Worm (Caenorhabditis elegans) whole organism, L4 larva: ENCODE measurements around the gene F37C12.14.

Experiments
- F44E2.7 ChIP-seq: fragments of 200-800 bp; sonication (Bioruptor generic); IDR thresholded peaks from 2 replicates; pipeline ENCODE4 v2.1.2; 2022; ENCODE audit warnings: missing genetic modification characterization, missing compliant biosample characterization
- Y48G9A.11 ChIP-seq: fragments of 200-800 bp; sonication (Bioruptor generic); IDR thresholded peaks from 2 replicates; pipeline ENCODE4 v1.3.6; 2022; ENCODE audit warnings: missing genetic modification reagents, missing genetic modification characterization, missing compliant biosample characterization
- ZK546.5 ChIP-seq, 2 experiments: sonication (generic microtip); optimal IDR thresholded peaks; 2 replicates each; lab custom pipeline; 2017; ENCODE audit warnings: missing biosample characterization in 2 of 2, missing genetic modification characterization in 2 of 2
- aha-1 ChIP-seq: fragments of 150-350 bp; peaks from one replicate; lab custom pipeline; 2014; ENCODE audit warnings: missing biosample characterization, missing genetic modification characterization
- arid-1 ChIP-seq: fragments of 200-800 bp; sonication (Bioruptor generic); conservative IDR thresholded peaks from 2 replicates; pipeline ENCODE4 v1.3.6; 2022; ENCODE audit warnings: missing genetic modification reagents, missing genetic modification characterization, missing compliant biosample characterization
- attf-4 ChIP-seq: sonication (generic microtip); optimal IDR thresholded peaks from 3 replicates; lab custom pipeline; 2017; ENCODE audit warnings: missing biosample characterization, missing genetic modification characterization
- ceh-20 ChIP-seq: fragments of 200-800 bp; sonication (Bioruptor generic); IDR thresholded peaks from 2 replicates; pipeline ENCODE4 v1.3.6; 2022; ENCODE audit warnings: missing genetic modification reagents, missing genetic modification characterization, missing compliant biosample characterization
- ceh-44 ChIP-seq: fragments of 200-800 bp; sonication (Bioruptor generic); IDR thresholded peaks from 2 replicates; pipeline ENCODE4 v1.3.6; 2022; ENCODE audit warnings: missing genetic modification reagents, missing genetic modification characterization, missing compliant biosample characterization
- ceh-62 ChIP-seq: sonication (generic microtip); optimal IDR thresholded peaks from 2 replicates; lab custom pipeline; 2017; ENCODE audit warnings: missing biosample characterization, missing genetic modification characterization
- cey-2 ChIP-seq: sonication (generic microtip); optimal IDR thresholded peaks from 3 replicates; lab custom pipeline; 2017; ENCODE audit warnings: missing genetic modification characterization, mild to moderate bottlenecking, missing compliant biosample characterization, antibody characterized with exemption, borderline replicate concordance; ENCODE audit not compliant: insufficient read depth
- ctbp-1 ChIP-seq: fragments of 200-800 bp; sonication (Bioruptor generic); IDR thresholded peaks from 2 replicates; pipeline ENCODE4 v1.3.6; 2022; ENCODE audit warnings: missing genetic modification reagents, missing genetic modification characterization, missing compliant biosample characterization
- daf-12 ChIP-seq: fragments of 150-350 bp; optimal IDR thresholded peaks from 2 replicates; lab custom pipeline; 2014; ENCODE audit warnings: missing biosample characterization, missing genetic modification reagents, missing genetic modification characterization
- daf-16 ChIP-seq, 3 experiments: sonication (generic microtip); optimal IDR thresholded peaks; 2 replicates each; lab custom pipeline; 2016 to 2017; ENCODE audit warnings: missing genetic modification characterization in 3 of 3, missing genetic modification reagents in 3 of 3, mild to moderate bottlenecking in 2 of 3, missing compliant biosample characterization in 2 of 3, missing biosample characterization in 1 of 3, moderate library complexity in 1 of 3
- daf-8 ChIP-seq: fragments of 200-800 bp; sonication (Bioruptor generic); IDR thresholded peaks from 2 replicates; pipeline ENCODE4 v1.3.6; 2022; ENCODE audit warnings: missing genetic modification characterization, missing compliant biosample characterization
- dpl-1 ChIP-seq: fragments of 150-350 bp; optimal IDR thresholded peaks from 2 replicates; lab custom pipeline; 2014; ENCODE audit warnings: missing biosample characterization, missing genetic modification reagents, missing genetic modification characterization
- egl-43 ChIP-seq: fragments of 200-800 bp; sonication (Bioruptor generic); IDR thresholded peaks from 2 replicates; pipeline ENCODE4 v1.3.6; 2022; ENCODE audit warnings: missing genetic modification reagents, missing genetic modification characterization, missing compliant biosample characterization
- fos-1 ChIP-seq: fragments of 150-350 bp; optimal IDR thresholded peaks from 2 replicates; lab custom pipeline; 2014; ENCODE audit warnings: missing biosample characterization, missing genetic modification characterization
- gei-8 ChIP-seq: fragments of 200-800 bp; sonication (Bioruptor generic); optimal IDR thresholded peaks from 2 replicates; lab custom pipeline; 2018; ENCODE audit warnings: mild to moderate bottlenecking, missing genetic modification characterization, missing compliant biosample characterization
- hlh-11 ChIP-seq: fragments of 200-800 bp; sonication (Bioruptor generic); optimal IDR thresholded peaks from 2 replicates; lab custom pipeline; 2018; ENCODE audit warnings: mild to moderate bottlenecking, missing genetic modification characterization, missing compliant biosample characterization
- hmg-1.1 ChIP-seq: fragments of 200-800 bp; sonication (Bioruptor generic); IDR thresholded peaks from 2 replicates; pipeline ENCODE4 v1.3.6; 2022; ENCODE audit warnings: missing genetic modification reagents, missing genetic modification characterization, missing compliant biosample characterization
- jun-1 ChIP-seq: fragments of 150-350 bp; optimal IDR thresholded peaks from 2 replicates; lab custom pipeline; 2014; ENCODE audit warnings: missing biosample characterization, missing genetic modification reagents, missing genetic modification characterization
- lin-13 ChIP-seq: fragments of 150-350 bp; optimal IDR thresholded peaks from 2 replicates; lab custom pipeline; 2014; ENCODE audit warnings: missing biosample characterization, missing genetic modification reagents, missing genetic modification characterization
- lin-38 ChIP-seq: fragments of 200-800 bp; sonication (Bioruptor generic); IDR thresholded peaks from 2 replicates; pipeline ENCODE4 v1.3.6; 2022; ENCODE audit warnings: missing genetic modification reagents, missing genetic modification characterization, missing compliant biosample characterization
- mxl-2 ChIP-seq: fragments of 200-800 bp; sonication (Bioruptor generic); conservative IDR thresholded peaks from 2 replicates; pipeline ENCODE4 v1.3.6; 2022; ENCODE audit warnings: missing genetic modification reagents, missing genetic modification characterization, missing compliant biosample characterization
- nhr-10 ChIP-seq: fragments of 150-350 bp; optimal IDR thresholded peaks from 2 replicates; lab custom pipeline; 2014; ENCODE audit warnings: missing biosample characterization, missing genetic modification characterization
- nhr-102 ChIP-seq: sonication (generic microtip); optimal IDR thresholded peaks from 2 replicates; lab custom pipeline; 2016; ENCODE audit warnings: mild to moderate bottlenecking, missing genetic modification characterization, moderate library complexity, missing compliant biosample characterization
- nhr-25 ChIP-seq: sonication (generic microtip); optimal IDR thresholded peaks from 2 replicates; lab custom pipeline; 2017; ENCODE audit warnings: missing genetic modification characterization, mild to moderate bottlenecking, missing compliant biosample characterization, antibody characterized with exemption, moderate library complexity, borderline replicate concordance; ENCODE audit not compliant: insufficient read depth
- nhr-41 ChIP-seq: fragments of 200-800 bp; sonication (Bioruptor generic); IDR thresholded peaks from 2 replicates; pipeline ENCODE4 v1.3.6; 2022; ENCODE audit warnings: missing genetic modification reagents, missing genetic modification characterization, missing compliant biosample characterization
- nhr-42 ChIP-seq: fragments of 200-800 bp; sonication (Bioruptor generic); IDR thresholded peaks from 2 replicates; pipeline ENCODE4 v1.3.6; 2022; ENCODE audit warnings: missing genetic modification characterization, missing compliant biosample characterization
- nhr-48 ChIP-seq: sonication (generic microtip); optimal IDR thresholded peaks from 2 replicates; lab custom pipeline; 2016; ENCODE audit warnings: mild to moderate bottlenecking, missing genetic modification characterization, missing compliant biosample characterization
- nhr-6 ChIP-seq: fragments of 150-350 bp; optimal IDR thresholded peaks from 2 replicates; lab custom pipeline; 2014; ENCODE audit warnings: missing biosample characterization, missing genetic modification characterization
- nhr-76 ChIP-seq: fragments of 150-350 bp; optimal IDR thresholded peaks from 2 replicates; lab custom pipeline; 2014; ENCODE audit warnings: missing biosample characterization, missing genetic modification characterization
- nhr-77 ChIP-seq: fragments of 150-350 bp; optimal IDR thresholded peaks from 2 replicates; lab custom pipeline; 2014; ENCODE audit warnings: missing biosample characterization, missing genetic modification characterization
- rbr-2 ChIP-seq: sonication (generic microtip); optimal IDR thresholded peaks from 2 replicates; lab custom pipeline; 2016; ENCODE audit warnings: missing genotype, missing genetic modification characterization, missing compliant biosample characterization
- sdz-12 ChIP-seq: fragments of 200-800 bp; sonication (Bioruptor generic); optimal IDR thresholded peaks from 2 replicates; lab custom pipeline; 2018; ENCODE audit warnings: mild to moderate bottlenecking, missing genetic modification characterization, missing compliant biosample characterization
- skn-1 ChIP-seq: fragments of 150-350 bp; optimal IDR thresholded peaks from 2 replicates; lab custom pipeline; 2014; ENCODE audit warnings: missing biosample characterization, missing genetic modification characterization
- snpc-1.2 ChIP-seq: fragments of 200-800 bp; sonication (Bioruptor generic); IDR thresholded peaks from 2 replicates; pipeline ENCODE4 v1.3.6; 2022; ENCODE audit warnings: missing genetic modification reagents, missing genetic modification characterization, missing compliant biosample characterization
- snpc-4 ChIP-seq: fragments of 150-350 bp; optimal IDR thresholded peaks from 2 replicates; lab custom pipeline; 2014; ENCODE audit warnings: missing biosample characterization, missing genetic modification characterization
- unc-130 ChIP-seq: sonication (generic microtip); optimal IDR thresholded peaks from 2 replicates; lab custom pipeline; 2016; ENCODE audit warnings: missing genetic modification reagents, missing genetic modification characterization, missing compliant biosample characterization
- vab-7 ChIP-seq: fragments of 200-800 bp; sonication (Bioruptor generic); IDR thresholded peaks from 2 replicates; pipeline ENCODE4 v1.3.6; 2022; ENCODE audit warnings: missing genetic modification reagents, missing genetic modification characterization, missing compliant biosample characterization
- zag-1 ChIP-seq: fragments of 150-350 bp; optimal IDR thresholded peaks from 2 replicates; lab custom pipeline; 2014; ENCODE audit warnings: missing biosample characterization, missing genetic modification characterization
- zfp-2 ChIP-seq: sonication (generic microtip); optimal IDR thresholded peaks from 2 replicates; lab custom pipeline; 2016; ENCODE audit warnings: mild to moderate bottlenecking, missing genetic modification characterization, missing compliant biosample characterization
- zip-2 ChIP-seq: fragments of 150-350 bp; optimal IDR thresholded peaks from 2 replicates; lab custom pipeline; 2014; ENCODE audit warnings: missing biosample characterization, missing genetic modification characterization

Gene F37C12.14

ce11 chrIII:7201378-7202256 is 16.2 kb upstream of the F37C12.14 start, which contains the start of gene dpy-31 (continued):
- TF ChIP-seq hmg-1.1 (no peak), ceh-62 (tag; lab: Kevin White, UChicago) (no peak), F44E2.7 (GFP tag; lab: Robert Waterston, UW) (no peak), zag-1 (tag; lab: Kevin White, UChicago) (no peak), egl-43 (GFP tag; lab: Robert Waterston, UW) (no peak), cey-2 (tag; lab: Kevin White, UChicago) (peak; percentile 34), vab-7 (no peak), nhr-77 (tag; lab: Kevin White, UChicago) (peak; percentile 12), Y48G9A.11 (no peak), aha-1 (tag; lab: Kevin White, UChicago) (no peak), skn-1 (tag; lab: Kevin White, UChicago) (no peak), nhr-6 (no peak), daf-16 (GFP tag; optimal IDR thresholded peaks at IDR 0.05; lab: Kevin White, UChicago) (no peak), daf-16 (tag; optimal IDR thresholded peaks at IDR 0.05; lab: Kevin White, UChicago) (no peak), nhr-102 (tag; lab: Kevin White, UChicago) (no peak), dpl-1 (GFP tag; lab: Kevin White, UChicago) (no peak), daf-8 (GFP tag; lab: Robert Waterston, UW) (no peak), ceh-44 (GFP tag; lab: Robert Waterston, UW) (no peak), zip-2 (no peak), ZK546.5 (tag; optimal IDR thresholded peaks at IDR 0.05; lab: Kevin White, UChicago) (no peak), snpc-1.2 (no peak), zfp-2 (tag; lab: Kevin White, UChicago) (no peak), lin-13 (no peak), mxl-2 (GFP tag; lab: Robert Waterston, UW) (no peak), jun-1 (no peak), hlh-11 (tag; lab: Kevin White, UChicago) (peak; percentile 13), lin-38 (GFP tag; lab: Robert Waterston, UW) (no peak), arid-1 (GFP tag; lab: Robert Waterston, UW) (no peak), nhr-48 (tag; lab: Kevin White, UChicago) (no peak), nhr-10 (tag; lab: Kevin White, UChicago) (peak; percentile 6), ctbp-1 (GFP tag; lab: Robert Waterston, UW) (no peak), attf-4 (tag; lab: Kevin White, UChicago) (no peak), daf-12 (tag; lab: Kevin White, UChicago) (no peak), nhr-42 (GFP tag; lab: Robert Waterston, UW) (no peak), unc-130 (GFP tag; lab: Kevin White, UChicago) (no peak), ceh-20 (no peak), snpc-4 (tag; lab: Kevin White, UChicago) (no peak), nhr-76 (tag; lab: Kevin White, UChicago) (no peak), nhr-25 (tag; lab: Kevin White, UChicago) (peak; percentile 64), nhr-41 (GFP tag; lab: Robert Waterston, UW) (no peak), sdz-12 (GFP tag; lab: Kevin White, UChicago) (no peak), gei-8 (GFP tag; lab: Kevin White, UChicago) (no peak), rbr-2 (tag; lab: Kevin White, UChicago) (no peak), fos-1 (tag; lab: Kevin White, UChicago) (no peak)
